Worm (Caenorhabditis elegans): ENCODE measurements around the gene clec-42.

Gene clec-42

ce11 chrV:18167161-18167560 is 24.1 kb upstream of the clec-42 start, which contains the start of gene C14A6.6:
C14A6.6 (minus strand) TSS chrV:18167261.
- TF ChIP-seq unc-62 (GFP tag; optimal IDR thresholded peaks at IDR 0.05 in 1 of 2) (peak in 1 of 2 experiments; percentile 89), unc-62 (tag; optimal IDR thresholded peaks at IDR 0.05) (no peak), D1046.2 (GFP tag; IDR thresholded peaks at IDR 0.05) (no peak), lin-1 (GFP tag; IDR thresholded peaks at IDR 0.05) (no peak), rbr-2 (tag; optimal IDR thresholded peaks at IDR 0.05) (no peak), snpc-1.2 (GFP tag; IDR thresholded peaks at IDR 0.05) (no peak), tag-97 (GFP tag; IDR thresholded peaks at IDR 0.05) (no peak)

ce11 chrV:18168266-18168665 is 22.9 kb upstream of the clec-42 start, which contains the start of gene C14A6.7:
C14A6.7 (minus strand) TSS chrV:18168366.
- no peak for TF ChIP-seq lin-38 (GFP tag; IDR thresholded peaks at IDR 0.05)

ce11 chrV:18171568-18171967 is 19.6 kb upstream of the clec-42 start, which contains the start of gene C14A6.8:
C14A6.8 (minus strand) TSS chrV:18171668.
- TF ChIP-seq nhr-111 (GFP tag; optimal IDR thresholded peaks at IDR 0.05), result no peak
- TF ChIP-seq nhr-11 (tag; optimal IDR thresholded peaks at IDR 0.05), result no peak
- TF ChIP-seq lir-3 (tag; optimal IDR thresholded peaks at IDR 0.05), result no peak
- TF ChIP-seq arid-1 (GFP tag; conservative IDR thresholded peaks at IDR 0.05), result no peak
- TF ChIP-seq mxl-3 (GFP tag; optimal IDR thresholded peaks at IDR 0.05), result no peak
- TF ChIP-seq tra-1 (GFP tag; IDR thresholded peaks at IDR 0.05), result no peak
- TF ChIP-seq T26A8.4 (GFP tag; IDR thresholded peaks at IDR 0.05), result no peak
- no peak for TF ChIP-seq nhr-25 (tag; optimal IDR thresholded peaks at IDR 0.05; ENCODE audit: borderline replicate concordance, insufficient read depth)
- TF ChIP-seq nhr-76 (tag; optimal IDR thresholded peaks at IDR 0.05), result no peak
- TF ChIP-seq mep-1 (tag; optimal IDR thresholded peaks at IDR 0.05), result no peak
- no peak for TF ChIP-seq tag-97 (GFP tag; IDR thresholded peaks at IDR 0.05)
- no peak for TF ChIP-seq daf-19 (GFP tag; conservative IDR thresholded peaks at IDR 0.05)
- no peak for TF ChIP-seq F26F4.8 (GFP tag; conservative IDR thresholded peaks at IDR 0.05)
- no peak for TF ChIP-seq pqm-1 (tag; optimal IDR thresholded peaks at IDR 0.05)

ce11 chrV:18174951-18175350 is 16.3 kb upstream of the clec-42 start:
- TF ChIP-seq dmd-8 (GFP tag; IDR thresholded peaks at IDR 0.05), result 0 out of 2 replicates have a peak, but pooled peaks have one; percentile 35
- peak in 1 of 2 experiments; percentile 69; a peak in 1 of 4 replicates for TF ChIP-seq madf-5 (GFP tag; IDR thresholded peaks at IDR 0.05)

- TF ChIP-seq Y5F2A.4 (GFP tag; optimal IDR thresholded peaks at IDR 0.05) (no peak), dve-1 (tag; optimal IDR thresholded peaks at IDR 0.05; ENCODE audit: insufficient read depth) (no peak), Y48G9A.11 (GFP tag; IDR thresholded peaks at IDR 0.05) (no peak), snpc-1.2 (GFP tag; IDR thresholded peaks at IDR 0.05) (no peak), Y105C5A.15 (GFP tag; IDR thresholded peaks at IDR 0.05) (no peak), dmd-8 (GFP tag; IDR thresholded peaks at IDR 0.05) (no peak), nhr-237 (tag; optimal IDR thresholded peaks at IDR 0.05) (no peak), sdz-12 (GFP tag; optimal IDR thresholded peaks at IDR 0.05) (no peak), tag-97 (GFP tag; IDR thresholded peaks at IDR 0.05) (no peak), daf-8 (GFP tag; IDR thresholded peaks at IDR 0.05) (no peak), attf-4 (tag; optimal IDR thresholded peaks at IDR 0.05) (no peak), nhr-42 (GFP tag; IDR thresholded peaks at IDR 0.05) (no peak), hif-1 (tag; optimal IDR thresholded peaks at IDR 0.05) (no peak), unc-130 (GFP tag; optimal IDR thresholded peaks at IDR 0.05) (no peak), aha-1 (tag) (no peak), dmd-6 (GFP tag; IDR thresholded peaks at IDR 0.05) (no peak), nhr-25 (tag; optimal IDR thresholded peaks at IDR 0.05; ENCODE audit: borderline replicate concordance, insufficient read depth) (no peak), zfp-2 (tag; optimal IDR thresholded peaks at IDR 0.05) (no peak), zag-1 (tag; optimal IDR thresholded peaks at IDR 0.05) (no peak)
Measured at ce11 chrV:18178659-18179058, 12.6 kb upstream of the clec-42 start, which contains the start of gene C31G12.4. C31G12.4 (minus strand) TSS chrV:18178759.

All from whole organism, L4 larva.